Worm (Caenorhabditis elegans): ENCODE measurements around the gene T26E4.7.

Gene T26E4.7

DNA sequence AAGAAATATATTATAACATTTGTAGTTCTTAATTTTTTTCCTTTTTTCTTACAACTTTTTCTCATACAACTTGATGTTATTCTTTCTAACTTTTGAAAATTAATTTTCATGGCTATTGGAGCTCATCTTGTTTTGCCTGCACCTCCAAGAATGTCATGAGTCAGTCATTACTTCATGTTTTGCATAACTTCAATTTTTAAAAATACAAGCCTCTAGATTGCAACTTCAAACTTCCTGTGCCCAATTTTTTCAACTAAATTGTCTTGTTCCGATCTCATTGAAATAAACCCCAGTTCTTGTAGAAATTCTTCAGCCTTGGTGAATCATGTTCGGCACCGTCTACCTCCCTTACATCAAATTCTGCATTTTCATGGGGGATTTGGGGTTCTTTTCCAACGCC is 34.9 kb upstream of the T26E4.7 start, which contains the start of gene str-9:
Gene str-9, plus strand, starts transcription at position 301 of the 400 bp plus-strand sequence.
- TF ChIP-seq nhr-25 (tag; optimal IDR thresholded peaks at IDR 0.05): no peak
- TF ChIP-seq skn-1 (tag; optimal IDR thresholded peaks at IDR 0.05): no peak
- no peak for TF ChIP-seq egl-27 (tag; optimal IDR thresholded peaks at IDR 0.05)
- TF ChIP-seq alr-1 (tag; optimal IDR thresholded peaks at IDR 0.05): no peak
- no peak for TF ChIP-seq elt-3 (tag; optimal IDR thresholded peaks at IDR 0.05)
- TF ChIP-seq C34F6.9 (tag; optimal IDR thresholded peaks at IDR 0.05): no peak
- no peak for TF ChIP-seq crh-2 (tag; optimal IDR thresholded peaks at IDR 0.05)
- no peak for TF ChIP-seq nhr-11 (tag; optimal IDR thresholded peaks at IDR 0.05)
- no peak for TF ChIP-seq sem-4 (tag; optimal IDR thresholded peaks at IDR 0.05)
- TF ChIP-seq ztf-4 (tag; optimal IDR thresholded peaks at IDR 0.05): no peak
- TF ChIP-seq lin-11 (tag; optimal IDR thresholded peaks at IDR 0.05): no peak
- TF ChIP-seq nhr-237 (tag; optimal IDR thresholded peaks at IDR 0.05): no peak
- TF ChIP-seq Y55F3AM.14 (GFP tag; optimal IDR thresholded peaks at IDR 0.05): no peak
- no peak for TF ChIP-seq ama-1 (optimal IDR thresholded peaks at IDR 0.05)
- no peak for TF ChIP-seq gmeb-1 (tag; optimal IDR thresholded peaks at IDR 0.05)
- TF ChIP-seq lin-39 (tag; optimal IDR thresholded peaks at IDR 0.05): no peak
- TF ChIP-seq lsy-2 (tag; optimal IDR thresholded peaks at IDR 0.05): no peak
- no peak for TF ChIP-seq ZK546.5 (tag; optimal IDR thresholded peaks at IDR 0.05)
- TF ChIP-seq nhr-12 (tag; optimal IDR thresholded peaks at IDR 0.05): no peak

DNA sequence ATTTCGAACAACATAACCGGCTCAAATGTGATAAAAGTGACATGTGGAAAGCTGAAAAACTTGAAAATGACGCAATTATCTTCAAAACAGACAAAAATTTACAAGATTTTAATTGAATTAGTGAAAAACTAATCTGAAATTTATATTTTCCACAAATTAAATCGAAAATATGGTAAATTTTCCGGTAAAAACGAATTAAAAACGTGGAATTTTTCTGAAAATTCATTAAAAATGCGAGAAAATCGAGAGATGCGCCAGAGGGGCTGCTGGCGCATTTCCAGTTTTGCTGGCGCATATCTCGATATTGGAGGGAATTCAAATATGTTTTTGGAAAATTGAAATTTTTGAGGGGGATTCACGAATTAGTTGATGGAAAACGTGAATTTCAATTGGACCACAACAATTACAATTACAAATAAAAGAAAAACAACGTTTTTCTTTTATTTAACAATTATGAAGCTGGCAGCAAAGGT is 27.2 kb upstream of the T26E4.7 start, which contains the start of the genes haf-3 and F57A10.2:
Gene haf-3, minus strand, starts transcription at position 51 of the 473 bp plus-strand sequence.
Gene F57A10.2, plus strand, starts transcription at position 454 of the 473 bp plus-strand sequence.
- no peak for TF ChIP-seq skn-1 (tag; optimal IDR thresholded peaks at IDR 0.05)
- TF ChIP-seq gmeb-1 (tag; optimal IDR thresholded peaks at IDR 0.05): peak; percentile 99
- peak; percentile 94 for TF ChIP-seq unc-55 (GFP tag; optimal IDR thresholded peaks at IDR 0.05)
- TF ChIP-seq nhr-25 (tag; optimal IDR thresholded peaks at IDR 0.05): peak; percentile 92
- no peak for TF ChIP-seq ZK546.5 (tag; optimal IDR thresholded peaks at IDR 0.05)
- peak; percentile 84 for TF ChIP-seq ztf-4 (tag; optimal IDR thresholded peaks at IDR 0.05)
- TF ChIP-seq nhr-10 (tag; optimal IDR thresholded peaks at IDR 0.05): peak; percentile 81
- peak; percentile 78 for TF ChIP-seq nhr-129 (tag; optimal IDR thresholded peaks at IDR 0.05)
- peak; percentile 60 for TF ChIP-seq ceh-16 (tag; optimal IDR thresholded peaks at IDR 0.05)
- TF ChIP-seq mbf-1 (tag; optimal IDR thresholded peaks at IDR 0.05): no peak
- peak; percentile 41 for TF ChIP-seq dmd-4 (tag; optimal IDR thresholded peaks at IDR 0.05)
- TF ChIP-seq elt-3 (tag; optimal IDR thresholded peaks at IDR 0.05): no peak
- peak; percentile 90 for TF ChIP-seq mab-5 (tag; optimal IDR thresholded peaks at IDR 0.05)
- TF ChIP-seq sem-4 (tag; optimal IDR thresholded peaks at IDR 0.05): peak; percentile 83
- no peak for TF ChIP-seq nhr-12 (tag; optimal IDR thresholded peaks at IDR 0.05)
- no peak for TF ChIP-seq nhr-23 (tag; optimal IDR thresholded peaks at IDR 0.05)
- TF ChIP-seq crh-2 (tag; optimal IDR thresholded peaks at IDR 0.05): peak; percentile 94
- no peak for TF ChIP-seq alr-1 (tag; optimal IDR thresholded peaks at IDR 0.05)
- no peak for TF ChIP-seq peb-1 (tag; optimal IDR thresholded peaks at IDR 0.05)
- TF ChIP-seq nhr-237 (tag; optimal IDR thresholded peaks at IDR 0.05): peak; percentile 80
- TF ChIP-seq lin-13 (GFP tag; optimal IDR thresholded peaks at IDR 0.05): peak; percentile 92
- TF ChIP-seq ama-1 (optimal IDR thresholded peaks at IDR 0.05): peak; percentile 60
- peak; percentile 9 for TF ChIP-seq blmp-1 (tag; optimal IDR thresholded peaks at IDR 0.05; ENCODE audit: insufficient read depth)
- TF ChIP-seq Y55F3AM.14 (GFP tag; optimal IDR thresholded peaks at IDR 0.05): peak; percentile 37
- peak; percentile 91 for TF ChIP-seq F13H6.1 (tag; optimal IDR thresholded peaks at IDR 0.05)
- TF ChIP-seq lin-11 (tag; optimal IDR thresholded peaks at IDR 0.05): peak; percentile 64
- peak; percentile 95 for TF ChIP-seq sma-9 (GFP tag; optimal IDR thresholded peaks at IDR 0.05)
- TF ChIP-seq sma-9 (tag; optimal IDR thresholded peaks at IDR 0.05): no peak
- no peak for TF ChIP-seq nhr-11 (tag; optimal IDR thresholded peaks at IDR 0.05)
- peak; percentile 84 for TF ChIP-seq nhr-6 (tag; optimal IDR thresholded peaks at IDR 0.05)
- no peak for TF ChIP-seq unc-39 (tag; optimal IDR thresholded peaks at IDR 0.05)
- TF ChIP-seq R02D3.7 (tag; optimal IDR thresholded peaks at IDR 0.05): peak; percentile 72
- TF ChIP-seq ztf-11 (tag; optimal IDR thresholded peaks at IDR 0.05): no peak
- TF ChIP-seq zag-1 (tag; optimal IDR thresholded peaks at IDR 0.05): peak; percentile 67
- no peak for TF ChIP-seq ztf-1 (GFP tag; conservative IDR thresholded peaks at IDR 0.05)
- TF ChIP-seq mdl-1 (tag; optimal IDR thresholded peaks at IDR 0.05): peak in 1 of 2 experiments; percentile 19
- TF ChIP-seq aly-2 (tag; optimal IDR thresholded peaks at IDR 0.05): no peak
- TF ChIP-seq lin-39 (tag; optimal IDR thresholded peaks at IDR 0.05): no peak
- TF ChIP-seq fos-1 (tag; optimal IDR thresholded peaks at IDR 0.05): peak; percentile 57
- TF ChIP-seq ceh-82 (tag; optimal IDR thresholded peaks at IDR 0.05): peak; percentile 78
- no peak for TF ChIP-seq elt-1 (tag; optimal IDR thresholded peaks at IDR 0.05)
- peak; percentile 92 for TF ChIP-seq sma-3 (GFP tag; optimal IDR thresholded peaks at IDR 0.05)
- TF ChIP-seq egl-27 (tag; optimal IDR thresholded peaks at IDR 0.05): peak; percentile 92
- TF ChIP-seq lsy-2 (tag; optimal IDR thresholded peaks at IDR 0.05): peak; percentile 92 to 96
- TF ChIP-seq snpc-4 (tag; optimal IDR thresholded peaks at IDR 0.05): peak; percentile 87
- peak; percentile 33 for TF ChIP-seq unc-62 (GFP tag; optimal IDR thresholded peaks at IDR 0.05)
- peak; percentile 68 for TF ChIP-seq nhr-77 (tag; optimal IDR thresholded peaks at IDR 0.05)
- TF ChIP-seq C34F6.9 (tag; optimal IDR thresholded peaks at IDR 0.05): peak; percentile 96
- peak; percentile 87 for TF ChIP-seq nhr-21 (tag; optimal IDR thresholded peaks at IDR 0.05)
